Worm (Caenorhabditis elegans): ENCODE data around the gene acr-9.

acr-9 gene

ce11 chrX:13675444-13675843, 28.7 kb upstream of the acr-9 start (continued):
- TF ChIP-seq ces-1 (GFP tag; optimal IDR thresholded peaks at IDR 0.05) = no peak

- TF ChIP-seq lir-3 (tag; optimal IDR thresholded peaks at IDR 0.05) (no peak), nhr-28 (tag; optimal IDR thresholded peaks at IDR 0.05) (peak; percentile 76), egl-43 (GFP tag; IDR thresholded peaks at IDR 0.05) (no peak), lin-29 (GFP tag; IDR thresholded peaks at IDR 0.05) (no peak), zip-11 (GFP tag; IDR thresholded peaks at IDR 0.05) (no peak), R02D3.7 (tag; optimal IDR thresholded peaks at IDR 0.05) (no peak), F44E2.7 (GFP tag; IDR thresholded peaks at IDR 0.05) (no peak), T26A8.4 (GFP tag; IDR thresholded peaks at IDR 0.05) (no peak), daf-16 (GFP tag; optimal IDR thresholded peaks at IDR 0.05) (no peak), daf-16 (tag; optimal IDR thresholded peaks at IDR 0.05) (peak; percentile 81), mes-2 (tag; optimal IDR thresholded peaks at IDR 0.05; ENCODE audit: poor library complexity, severe bottlenecking) (peak; percentile 39), unc-62 (GFP tag; optimal IDR thresholded peaks at IDR 0.05 in 1 of 2) (no peak), unc-62 (tag; optimal IDR thresholded peaks at IDR 0.05) (no peak), ceh-62 (tag; optimal IDR thresholded peaks at IDR 0.05) (no peak), rbr-2 (tag; optimal IDR thresholded peaks at IDR 0.05) (no peak), daf-12 (tag; optimal IDR thresholded peaks at IDR 0.05) (no peak), lin-13 (GFP tag; optimal IDR thresholded peaks at IDR 0.05) (no peak), aha-1 (tag) (peak; percentile 85), nhr-77 (tag; optimal IDR thresholded peaks at IDR 0.05) (peak; percentile 14), skn-1 (tag; optimal IDR thresholded peaks at IDR 0.05) (no peak), nhr-111 (GFP tag; optimal IDR thresholded peaks at IDR 0.05) (no peak), ceh-20 (GFP tag; IDR thresholded peaks at IDR 0.05) (no peak), nhr-237 (tag; optimal IDR thresholded peaks at IDR 0.05) (no peak), sdz-12 (GFP tag; optimal IDR thresholded peaks at IDR 0.05) (no peak), hif-1 (tag; optimal IDR thresholded peaks at IDR 0.05) (no peak), hlh-30 (tag; optimal IDR thresholded peaks at IDR 0.05; ENCODE audit: insufficient read depth) (peak; percentile 5), spr-1 (tag; optimal IDR thresholded peaks at IDR 0.05) (no peak), unc-39 (tag; optimal IDR thresholded peaks at IDR 0.05) (no peak), madf-5 (GFP tag; IDR thresholded peaks at IDR 0.05) (no peak), ctbp-1 (GFP tag; IDR thresholded peaks at IDR 0.05) (no peak), hmg-1.1 (GFP tag; IDR thresholded peaks at IDR 0.05) (no peak), tra-1 (GFP tag; IDR thresholded peaks at IDR 0.05) (no peak), dve-1 (tag; optimal IDR thresholded peaks at IDR 0.05; ENCODE audit: insufficient read depth) (peak; percentile 56), mxl-3 (GFP tag; optimal IDR thresholded peaks at IDR 0.05) (peak; percentile 67), mxl-2 (GFP tag; conservative IDR thresholded peaks at IDR 0.05) (no peak), F26F4.8 (GFP tag; conservative IDR thresholded peaks at IDR 0.05) (no peak), ama-1 (optimal IDR thresholded peaks at IDR 0.05) (no peak), nhr-48 (tag; optimal IDR thresholded peaks at IDR 0.05) (no peak), Y75B8A.6 (GFP tag; IDR thresholded peaks at IDR 0.05) (no peak), ztf-11 (tag; optimal IDR thresholded peaks at IDR 0.05) (no peak), hlh-11 (tag; optimal IDR thresholded peaks at IDR 0.05) (peak; percentile 61), snpc-1.2 (GFP tag; IDR thresholded peaks at IDR 0.05) (no peak), dmd-6 (GFP tag; IDR thresholded peaks at IDR 0.05) (peak; percentile 50; the same call in 1 of the 2 replicates), F49E8.2 (tag; optimal IDR thresholded peaks at IDR 0.05; ENCODE audit: borderline replicate concordance) (no peak), pqm-1 (tag; optimal IDR thresholded peaks at IDR 0.05) (peak; percentile 72), spr-3 (GFP tag; optimal IDR thresholded peaks at IDR 0.05) (no peak), fkh-10 (GFP tag; optimal IDR thresholded peaks at IDR 0.05) (no peak), zip-2 (tag; optimal IDR thresholded peaks at IDR 0.05) (no peak), ceh-44 (GFP tag; IDR thresholded peaks at IDR 0.05) (no peak), ztf-7 (tag; optimal IDR thresholded peaks at IDR 0.05) (no peak)
Observed at ce11 chrX:13672622-13673021, 25.9 kb upstream of the acr-9 start.

All from whole organism, L4 larva.